Fruit fly (Drosophila melanogaster) whole organism, embryonic: ENCODE results near the gene Vps26.

Experiments used
- Atf3 ChIP-seq: fragments of 200-800 bp; sonication (Bioruptor generic); optimal IDR thresholded peaks from 3 replicates; lab custom pipeline; 2016; ENCODE audit warnings: missing biosample characterization, missing genetic modification characterization
- Blimp-1 ChIP-seq: fragments of 200-800 bp; sonication (Bioruptor generic); optimal IDR thresholded peaks from 3 replicates; lab custom pipeline; 2018; ENCODE audit warnings: missing biosample characterization, missing genetic modification characterization, mild to moderate bottlenecking, moderate library complexity, missing genetic modification reagents
- Bteb2 ChIP-seq: fragments of 200-800 bp; sonication (Bioruptor generic); optimal IDR thresholded peaks from 2 replicates; lab custom pipeline; 2016; ENCODE audit warnings: missing biosample characterization, missing genetic modification characterization
- CG10274 ChIP-seq: fragments of 200-800 bp; sonication (Bioruptor generic); optimal IDR thresholded peaks from 3 replicates; lab custom pipeline; 2017; ENCODE audit warnings: missing biosample characterization, mild to moderate bottlenecking, missing genetic modification characterization
- CG11398 ChIP-seq: fragments of 200-800 bp; sonication (Bioruptor generic); optimal IDR thresholded peaks from 2 replicates; lab custom pipeline; 2016; ENCODE audit warnings: missing biosample characterization, missing genetic modification characterization
- CG12769 ChIP-seq: fragments of 200-800 bp; sonication (Bioruptor generic); optimal IDR thresholded peaks from 2 replicates; lab custom pipeline; 2019; ENCODE audit warnings: missing biosample characterization, mild to moderate bottlenecking, missing genetic modification characterization, moderate library complexity
- CG12942 ChIP-seq: fragments of 200-800 bp; sonication (Bioruptor generic); optimal IDR thresholded peaks from 3 replicates; lab custom pipeline; 2016; ENCODE audit warnings: missing biosample characterization, missing genetic modification characterization
- CG1603 ChIP-seq: fragments of 200-800 bp; sonication (Bioruptor generic); optimal IDR thresholded peaks from 2 replicates; lab custom pipeline; 2019; ENCODE audit warnings: missing biosample characterization, mild to moderate bottlenecking, missing genetic modification characterization, moderate library complexity
- CG1647 ChIP-seq: fragments of 200-800 bp; sonication (Bioruptor generic); optimal IDR thresholded peaks from 3 replicates; lab custom pipeline; 2016; ENCODE audit warnings: missing biosample characterization, missing genetic modification characterization
- CG1832 ChIP-seq: fragments of 200-800 bp; sonication (Bioruptor generic); optimal IDR thresholded peaks from 2 replicates; lab custom pipeline; 2017; ENCODE audit warnings: missing biosample characterization, mild to moderate bottlenecking, missing genetic modification characterization, inconsistent platforms
- CG30403 ChIP-seq: fragments of 200-800 bp; sonication (Bioruptor generic); optimal IDR thresholded peaks from 3 replicates; lab custom pipeline; 2016; ENCODE audit warnings: missing biosample characterization, missing genetic modification characterization
- CG32532 ChIP-seq: fragments of 200-800 bp; sonication (Bioruptor generic); IDR thresholded peaks from 2 replicates; pipeline ENCODE4 v1.3.6; 2022; ENCODE audit warnings: missing biosample characterization, missing genetic modification characterization
- CG3281 ChIP-seq: fragments of 200-800 bp; sonication (Bioruptor generic); optimal IDR thresholded peaks from 3 replicates; lab custom pipeline; 2017; ENCODE audit warnings: missing biosample characterization, mild to moderate bottlenecking, missing genetic modification characterization
- CG4404 ChIP-seq: fragments of 200-800 bp; sonication (Bioruptor generic); IDR thresholded peaks from 2 replicates; pipeline ENCODE4 v1.3.6; 2022; ENCODE audit warnings: missing biosample characterization, missing genetic modification characterization
- CG6683 ChIP-seq: fragments of 200-800 bp; sonication (Bioruptor generic); optimal IDR thresholded peaks from 2 replicates; lab custom pipeline; 2017; ENCODE audit warnings: missing biosample characterization, mild to moderate bottlenecking, missing genetic modification characterization, missing genetic modification reagents
- CG7786 ChIP-seq: fragments of 200-800 bp; sonication (Bioruptor generic); optimal IDR thresholded peaks from 2 replicates; lab custom pipeline; 2016; ENCODE audit warnings: missing biosample characterization, missing genetic modification characterization
- CG9437 ChIP-seq: fragments of 200-800 bp; sonication (Bioruptor generic); optimal IDR thresholded peaks from 2 replicates; lab custom pipeline; 2018; ENCODE audit warnings: missing biosample characterization, mild to moderate bottlenecking, missing genetic modification characterization
- CG9797 ChIP-seq: fragments of 200-800 bp; sonication (Bioruptor generic); optimal IDR thresholded peaks from 3 replicates; lab custom pipeline; 2018; ENCODE audit warnings: missing biosample characterization, mild to moderate bottlenecking, missing genetic modification characterization
- CG9876 ChIP-seq: fragments of 200-800 bp; sonication (Bioruptor generic); optimal IDR thresholded peaks from 2 replicates; lab custom pipeline; 2016; ENCODE audit warnings: missing biosample characterization, missing genetic modification characterization
- Camta ChIP-seq: fragments of 200-800 bp; sonication (Bioruptor generic); optimal IDR thresholded peaks from 2 replicates; lab custom pipeline; 2016; ENCODE audit warnings: missing biosample characterization, missing genetic modification characterization
- Chrac-16 ChIP-seq: fragments of 200-800 bp; sonication (Bioruptor generic); optimal IDR thresholded peaks from 3 replicates; lab custom pipeline; 2016; ENCODE audit warnings: missing biosample characterization, missing genetic modification characterization
- Doc3 ChIP-seq: fragments of 200-800 bp; sonication (Bioruptor generic); IDR thresholded peaks from 3 replicates; pipeline ENCODE4 v1.3.6; 2022; ENCODE audit warnings: missing biosample characterization, missing genetic modification characterization; ENCODE audit not compliant: partially characterized antibody
- ERR ChIP-seq: fragments of 200-800 bp; sonication (Bioruptor generic); optimal IDR thresholded peaks from 2 replicates; lab custom pipeline; 2016; ENCODE audit warnings: missing biosample characterization, missing genetic modification characterization
- Elba2 ChIP-seq: fragments of 200-800 bp; sonication (Bioruptor generic); optimal IDR thresholded peaks from 3 replicates; lab custom pipeline; 2016; ENCODE audit warnings: missing biosample characterization, missing genetic modification characterization
- Ets97D ChIP-seq: fragments of 200-800 bp; sonication (Bioruptor generic); optimal IDR thresholded peaks from 3 replicates; lab custom pipeline; 2016; ENCODE audit warnings: missing biosample characterization, missing genetic modification characterization
- Fer3 ChIP-seq: fragments of 200-800 bp; sonication (Bioruptor generic); optimal IDR thresholded peaks from 2 replicates; lab custom pipeline; 2018; ENCODE audit warnings: missing biosample characterization, mild to moderate bottlenecking, missing genetic modification characterization, moderate library complexity
- H15 ChIP-seq: fragments of 200-800 bp; sonication (Bioruptor generic); IDR thresholded peaks from 3 replicates; pipeline ENCODE4 v1.3.6; 2022; ENCODE audit warnings: missing biosample characterization, missing genetic modification characterization
- HmgZ ChIP-seq: fragments of 200-800 bp; sonication (Bioruptor generic); optimal IDR thresholded peaks from 2 replicates; lab custom pipeline; 2018; ENCODE audit warnings: missing biosample characterization, mild to moderate bottlenecking, missing genetic modification characterization
- Myb ChIP-seq: fragments of 200-800 bp; sonication (Bioruptor generic); optimal IDR thresholded peaks from 2 replicates; lab custom pipeline; 2016; ENCODE audit warnings: missing biosample characterization, missing genetic modification characterization
- NC2α ChIP-seq: fragments of 200-800 bp; sonication (Bioruptor generic); optimal IDR thresholded peaks from 2 replicates; lab custom pipeline; 2016; ENCODE audit warnings: missing biosample characterization, missing genetic modification characterization
- Poxn ChIP-seq: fragments of 200-800 bp; sonication (Bioruptor generic); IDR thresholded peaks from 2 replicates; pipeline ENCODE4 v1.3.6; 2022; ENCODE audit warnings: missing biosample characterization, missing genetic modification characterization
- Ssrp ChIP-seq: fragments of 200-800 bp; sonication (Bioruptor generic); optimal IDR thresholded peaks from 2 replicates; lab custom pipeline; 2018; ENCODE audit warnings: missing biosample characterization, mild to moderate bottlenecking, missing genetic modification characterization, moderate library complexity
- Xrp1 ChIP-seq: fragments of 200-800 bp; sonication (Bioruptor generic); IDR thresholded peaks from 2 replicates; pipeline ENCODE4 v1.3.6; 2022; ENCODE audit warnings: missing biosample characterization, missing genetic modification characterization
- ab ChIP-seq: fragments of 200-800 bp; sonication (Bioruptor generic); optimal IDR thresholded peaks from 2 replicates; lab custom pipeline; 2016; ENCODE audit warnings: missing biosample characterization, missing genetic modification characterization
- amos ChIP-seq: fragments of 200-800 bp; sonication (Bioruptor generic); IDR thresholded peaks from 2 replicates; pipeline ENCODE4 v1.3.6; 2022; ENCODE audit warnings: missing biosample characterization, missing genetic modification characterization; ENCODE audit not compliant: partially characterized antibody
- ara ChIP-seq: fragments of 200-800 bp; sonication (Bioruptor generic); IDR thresholded peaks from 2 replicates; pipeline ENCODE4 v1.3.6; 2022; ENCODE audit warnings: missing biosample characterization, missing genetic modification characterization
- bbx ChIP-seq: fragments of 200-800 bp; sonication (Bioruptor generic); IDR thresholded peaks from 2 replicates; pipeline ENCODE4 v1.3.6; 2022; ENCODE audit warnings: missing biosample characterization, missing genetic modification characterization; ENCODE audit not compliant: partially characterized antibody
- btn ChIP-seq: fragments of 200-800 bp; sonication (Bioruptor generic); optimal IDR thresholded peaks from 2 replicates; lab custom pipeline; 2016; ENCODE audit warnings: missing biosample characterization, missing genetic modification characterization
- caup ChIP-seq: fragments of 200-800 bp; sonication (Bioruptor generic); optimal IDR thresholded peaks from 3 replicates; lab custom pipeline; 2017; ENCODE audit warnings: missing biosample characterization, mild to moderate bottlenecking, missing genetic modification characterization, moderate library complexity; ENCODE audit not compliant: severe bottlenecking
- dati ChIP-seq: fragments of 200-800 bp; sonication (Bioruptor generic); IDR thresholded peaks from 2 replicates; pipeline ENCODE4 v1.3.6; 2022; ENCODE audit warnings: missing biosample characterization, missing genetic modification characterization
- dysf ChIP-seq: fragments of 200-800 bp; sonication (Bioruptor generic); IDR thresholded peaks from 3 replicates; pipeline ENCODE4 v1.3.6; 2022; ENCODE audit warnings: missing biosample characterization, missing genetic modification characterization
- fd96Cb ChIP-seq: fragments of 200-800 bp; sonication (Bioruptor generic); optimal IDR thresholded peaks from 2 replicates; lab custom pipeline; 2018; ENCODE audit warnings: missing biosample characterization, mild to moderate bottlenecking, missing genetic modification characterization, moderate library complexity
- grau ChIP-seq: fragments of 200-800 bp; optimal IDR thresholded peaks from 3 replicates; lab custom pipeline; 2019; ENCODE audit warnings: missing biosample characterization, mild to moderate bottlenecking, missing genetic modification characterization, moderate library complexity
- gsb ChIP-seq: fragments of 200-800 bp; sonication (Bioruptor generic); IDR thresholded peaks from 2 replicates; pipeline ENCODE4 v1.3.6; 2022; ENCODE audit warnings: missing biosample characterization, missing genetic modification characterization
- gsb-n ChIP-seq: fragments of 200-800 bp; sonication (Bioruptor generic); optimal IDR thresholded peaks from 3 replicates; lab custom pipeline; 2018; ENCODE audit warnings: missing biosample characterization, mild to moderate bottlenecking, missing genetic modification characterization
- nerfin-2 ChIP-seq: fragments of 200-800 bp; sonication (Bioruptor generic); IDR thresholded peaks from 2 replicates; pipeline ENCODE4 v1.3.6; 2022; ENCODE audit warnings: missing biosample characterization, missing genetic modification characterization; ENCODE audit not compliant: partially characterized antibody
- ranshi ChIP-seq: fragments of 200-800 bp; sonication (Bioruptor generic); IDR thresholded peaks from 2 replicates; pipeline ENCODE4 v1.3.6; 2022; ENCODE audit warnings: missing biosample characterization, missing genetic modification characterization
- sc ChIP-seq, 3 experiments: fragments of >200 bp in 2 of 3; fragments of 200-800 bp in 1 of 3; sonication (Bioruptor generic) in 1 of 3; optimal IDR thresholded peaks; 2 replicates in 2 of 3; 3 replicates in 1 of 3; lab custom pipeline; 2017; ENCODE audit warnings: mild to moderate bottlenecking in 1 of 3, missing biosample characterization in 1 of 3, missing genetic modification characterization in 1 of 3, missing genetic modification reagents in 1 of 3
- tll ChIP-seq, 2 experiments: fragments of 200-800 bp in 1 of 2; fragments of >200 bp in 1 of 2; sonication (Bioruptor generic) in 1 of 2; optimal IDR thresholded peaks; 2 replicates each; lab custom pipeline; 2017 to 2019; ENCODE audit warnings: missing biosample characterization in 2 of 2, missing genetic modification characterization in 2 of 2, mild to moderate bottlenecking in 1 of 2, moderate library complexity in 1 of 2

The Vps26 gene

dm6 chrX:1880139-1880556 lies 6.5 kb downstream of the Vps26 start, which contains the start of gene Coa8 (continued):
- TF ChIP-seq CG1832 (GFP tag; lab: Kevin White, UChicago) (no peak), Doc3 (GFP tag; lab: Robert Waterston, UW) (peak; percentile 34), ab (no peak), caup (peak; percentile 47), CG32532 (GFP tag; lab: Robert Waterston, UW) (peak; percentile 71; the same call in 1 of the 2 replicates), CG3281 (peak; percentile 21), Bteb2 (GFP tag; lab: Kevin White, UChicago) (peak; percentile 2), ERR (peak; percentile 23), HmgZ (tag; lab: Kevin White, UChicago) (peak; percentile 53), CG6683 (no peak), Fer3 (tag; lab: Kevin White, UChicago) (peak; percentile 24), nerfin-2 (GFP tag; lab: Robert Waterston, UW) (no peak), ranshi (GFP tag; lab: Robert Waterston, UW) (peak; percentile 54; the same call in 1 of the 2 replicates), CG9797 (GFP tag; lab: Kevin White, UChicago) (peak; percentile 33), CG30403 (GFP tag; lab: Kevin White, UChicago) (peak; percentile 23), CG4404 (GFP tag; lab: Robert Waterston, UW) (peak; percentile 33; the same call in 1 of the 2 replicates), Elba2 (GFP tag; lab: Kevin White, UChicago) (peak; percentile 22), tll (GFP tag; optimal IDR thresholded peaks at IDR 0.05; lab: Kevin White, UChicago) (no peak), CG9437 (GFP tag; lab: Kevin White, UChicago) (peak; percentile 11), Ets97D (peak; percentile 9), CG1647 (no peak), Ssrp (tag; lab: Kevin White, UChicago) (peak; percentile 23), CG7786 (peak; percentile 22), sc (optimal IDR thresholded peaks at IDR 0.05; lab: Kevin White, UChicago) (no peak), sc (GFP tag; optimal IDR thresholded peaks at IDR 0.05; lab: Kevin White, UChicago) (no peak), fd96Cb (tag; lab: Kevin White, UChicago) (no peak), Atf3 (peak; percentile 23), Xrp1 (GFP tag; lab: Robert Waterston, UW) (peak; percentile 44), CG9876 (GFP tag; lab: Kevin White, UChicago) (peak; percentile 17), Poxn (GFP tag; lab: Robert Waterston, UW) (0 out of 2 replicates have a peak, but pooled peaks have one; percentile 25), Myb (GFP tag; lab: Kevin White, UChicago) (peak; percentile 26), CG1603 (peak; percentile 54), Camta (no peak), H15 (GFP tag; lab: Robert Waterston, UW) (no peak; the same call in 2 of the 3 replicates), gsb (GFP tag; lab: Robert Waterston, UW) (no peak), CG11398 (GFP tag; lab: Kevin White, UChicago) (no peak), CG12942 (GFP tag; lab: Kevin White, UChicago) (peak; percentile 23), bbx (peak; percentile 7; the same call in 1 of the 2 replicates), dati (no peak), Chrac-16 (GFP tag; lab: Kevin White, UChicago) (peak; percentile 14), grau (tag; lab: Kevin White, UChicago) (peak; percentile 48), dysf (GFP tag; lab: Robert Waterston, UW) (peak; percentile 63; the same call in 2 of the 3 replicates), btn (GFP tag; lab: Kevin White, UChicago) (peak; percentile 37), gsb-n (tag; lab: Kevin White, UChicago) (no peak), CG10274 (GFP tag; lab: Kevin White, UChicago) (peak; percentile 19), CG12769 (no peak), Blimp-1 (GFP tag; lab: Kevin White, UChicago) (peak; percentile 2), NC2α (GFP tag; lab: Kevin White, UChicago) (no peak), ara (GFP tag; lab: Robert Waterston, UW) (no peak), amos (GFP tag; lab: Robert Waterston, UW) (peak; percentile 56)
